Worm (Caenorhabditis elegans) whole organism, L3 larva: ENCODE data around the gene slc-36.3.
"Not testable (repeated sequence)": the region's sequence is repeated elsewhere in the genome, so short reads cannot be mapped to it uniquely, and the experiment has no call there.

ENCODE experiments used
- aly-2 ChIP-seq: fragments of 150-350 bp; optimal IDR thresholded peaks from 2 replicates; lab custom pipeline; 2014; ENCODE audit warnings: missing biosample characterization, missing genetic modification characterization
- ama-1 ChIP-seq: fragments of 150-350 bp; optimal IDR thresholded peaks from 2 replicates; lab custom pipeline; 2018
- ceh-16 ChIP-seq: sonication (generic microtip); optimal IDR thresholded peaks from 2 replicates; lab custom pipeline; 2017; ENCODE audit warnings: missing biosample characterization, missing genetic modification characterization
- ceh-82 ChIP-seq: fragments of 150-350 bp; optimal IDR thresholded peaks from 2 replicates; lab custom pipeline; 2014; ENCODE audit warnings: missing biosample characterization, missing genetic modification characterization
- elt-3 ChIP-seq, 3 experiments: fragments of 150-350 bp in 1 of 3; sonication (generic microtip) in 2 of 3; optimal IDR thresholded peaks; 2 replicates in 2 of 3; 4 replicates in 1 of 3; lab custom pipeline; 2014 to 2017; ENCODE audit warnings: missing biosample characterization in 3 of 3, missing genetic modification characterization in 3 of 3
- fos-1 ChIP-seq: fragments of 150-350 bp; optimal IDR thresholded peaks from 2 replicates; lab custom pipeline; 2014; ENCODE audit warnings: missing biosample characterization, missing genetic modification characterization
- mdl-1 ChIP-seq: fragments of 150-350 bp; optimal IDR thresholded peaks from 2 replicates; lab custom pipeline; 2014; ENCODE audit warnings: missing biosample characterization, missing genetic modification characterization
- nhr-12 ChIP-seq: fragments of 150-350 bp; optimal IDR thresholded peaks from 2 replicates; lab custom pipeline; 2014; ENCODE audit warnings: missing biosample characterization, missing genetic modification characterization
- nhr-28 ChIP-seq: fragments of 150-350 bp; optimal IDR thresholded peaks from 2 replicates; lab custom pipeline; 2014; ENCODE audit warnings: missing biosample characterization, missing genetic modification characterization
- nhr-76 ChIP-seq: fragments of 150-350 bp; sonication (generic microtip); optimal IDR thresholded peaks from 5 replicates; lab custom pipeline; 2014; ENCODE audit warnings: missing biosample characterization, missing genetic modification characterization
- pha-4 ChIP-seq: fragments of 150-350 bp; optimal IDR thresholded peaks from 2 replicates; lab custom pipeline; 2014; ENCODE audit warnings: missing biosample characterization, missing genetic modification reagents, missing genetic modification characterization
- pqm-1 ChIP-seq: fragments of 150-350 bp; optimal IDR thresholded peaks from 2 replicates; lab custom pipeline; 2017; ENCODE audit warnings: missing biosample characterization, missing genetic modification characterization, inconsistent platforms
- skn-1 ChIP-seq: fragments of 150-350 bp; optimal IDR thresholded peaks from 2 replicates; lab custom pipeline; 2014; ENCODE audit warnings: missing biosample characterization, missing genetic modification characterization
- unc-62 ChIP-seq: fragments of 150-350 bp; sonication (generic microtip); optimal IDR thresholded peaks from 4 replicates; lab custom pipeline; 2014; ENCODE audit warnings: missing biosample characterization, missing genetic modification reagents, missing genetic modification characterization

- TF ChIP-seq ama-1 (lab: Kevin White, UChicago); pqm-1; fos-1 (tag; lab: Kevin White, UChicago); pha-4 (tag; lab: Kevin White, UChicago); unc-62; nhr-28 (tag; lab: Kevin White, UChicago); nhr-76 (tag; lab: Kevin White, UChicago); nhr-12 (tag; lab: Kevin White, UChicago); skn-1 (tag; lab: Kevin White, UChicago); ceh-82 (tag; lab: Kevin White, UChicago); elt-3 (tag; optimal IDR thresholded peaks at IDR 0.05; lab: Kevin White, UChicago); aly-2 (tag; lab: Kevin White, UChicago); mdl-1; ceh-16 (tag; lab: Kevin White, UChicago): not testable (repeated sequence)
Measured at ce11 chrV:20513661-20514060, 30.3 kb downstream of the slc-36.3 start, which contains the start of gene Y38H6C.8.
